Worm (Caenorhabditis elegans) whole organism, young adult: ENCODE data around the gene srh-290.

Experiments
- dpl-1 ChIP-seq: fragments of 150-350 bp; optimal IDR thresholded peaks from 2 replicates; lab custom pipeline; 2014; ENCODE audit warnings: missing biosample characterization, missing genetic modification reagents, missing genetic modification characterization
- hmg-1.2 ChIP-seq: fragments of 200-800 bp; sonication (Bioruptor generic); IDR thresholded peaks from 2 replicates; pipeline ENCODE4 v1.3.6; 2022; ENCODE audit warnings: missing genetic modification reagents, missing genetic modification characterization, missing compliant biosample characterization
- lin-54 ChIP-seq: fragments of 200-800 bp; sonication (Bioruptor generic); optimal IDR thresholded peaks from 2 replicates; lab custom pipeline; 2018; ENCODE audit warnings: mild to moderate bottlenecking, missing genetic modification characterization, missing compliant biosample characterization
- ztf-25 ChIP-seq: fragments of 200-800 bp; sonication (Bioruptor generic); IDR thresholded peaks from 2 replicates; pipeline ENCODE4 v1.3.6; 2022; ENCODE audit warnings: missing genetic modification reagents, missing genetic modification characterization, missing compliant biosample characterization

ce11 chrV:17821805-17822204 is 31.5 kb downstream of the srh-290 start, which contains the start of gene srh-300:
- no peak for TF ChIP-seq ztf-25 (GFP tag; lab: Robert Waterston, UW)
- TF ChIP-seq lin-54 (GFP tag; lab: Kevin White, UChicago), result no peak
- no peak for TF ChIP-seq dpl-1 (GFP tag; lab: Kevin White, UChicago)
- TF ChIP-seq hmg-1.2 (GFP tag; lab: Robert Waterston, UW), result no peak
